Fruit fly (Drosophila melanogaster): ENCODE measurements around the gene chrb.

- TF ChIP-seq CG3919 (GFP tag; optimal IDR thresholded peaks at IDR 0.05) (no peak), Eip78C (GFP tag) (peak; percentile 25), CG8319 (GFP tag; optimal IDR thresholded peaks at IDR 0.05) (no peak), CG8632 (GFP tag; optimal IDR thresholded peaks at IDR 0.05) (no peak), ss (GFP tag; optimal IDR thresholded peaks at IDR 0.05) (no peak), Gug (GFP tag; IDR thresholded peaks at IDR 0.05) (no peak)
Measured at dm6 chr3L:11547302-11547994, 60.1 kb downstream of the chrb start.
